Worm (Caenorhabditis elegans) whole organism, mixed stage, embryonic: ENCODE data around the gene C14E2.4.

Source experiments
- ceh-39 ChIP-seq: fragments of 150-350 bp; optimal IDR thresholded peaks from 2 replicates; lab custom pipeline; 2014; ENCODE audit warnings: missing biosample characterization, missing genetic modification characterization
- elt-1 ChIP-seq: sonication (generic microtip); optimal IDR thresholded peaks from 2 replicates; lab custom pipeline; 2017; ENCODE audit warnings: missing genetic modification characterization, mild to moderate bottlenecking, missing compliant biosample characterization, antibody characterized with exemption, moderate library complexity, borderline replicate concordance; ENCODE audit not compliant: insufficient read depth
- unc-39 ChIP-seq: fragments of 150-350 bp; optimal IDR thresholded peaks from 2 replicates; lab custom pipeline; 2014; ENCODE audit warnings: missing biosample characterization, missing genetic modification characterization
- ztf-11 ChIP-seq: fragments of 150-350 bp; optimal IDR thresholded peaks from 2 replicates; lab custom pipeline; 2014; ENCODE audit warnings: missing biosample characterization, missing genetic modification characterization

ce11 chrX:1785692-1786091 lies 35.4 kb downstream of the C14E2.4 start:
- no peak for TF ChIP-seq ceh-39
- no peak for TF ChIP-seq ztf-11
- TF ChIP-seq unc-39 (tag; lab: Kevin White, UChicago), result no peak
- TF ChIP-seq elt-1 (tag; lab: Kevin White, UChicago), result no peak
